Fruit fly (Drosophila melanogaster) Kc167 (cell line): ENCODE measurements around the gene CG12998.

Experiments
- Myc ChIP-seq: fragments of >200 bp; optimal IDR thresholded peaks from 2 replicates; lab custom pipeline; 2017; ENCODE audit warnings: missing external identifiers
- Sin3A ChIP-seq: fragments of >200 bp; optimal IDR thresholded peaks from 2 replicates; lab custom pipeline; 2018; ENCODE audit warnings: missing external identifiers
- h ChIP-seq: fragments of >200 bp; optimal IDR thresholded peaks from 3 replicates; lab custom pipeline; 2018; ENCODE audit warnings: missing external identifiers
- insv ChIP-seq: fragments of >200 bp; optimal IDR thresholded peaks from 3 replicates; lab custom pipeline; 2018; ENCODE audit warnings: missing external identifiers
- psq ChIP-seq: fragments of >200 bp; optimal IDR thresholded peaks from 2 replicates; lab custom pipeline; 2017; ENCODE audit warnings: missing external identifiers
- ttk ChIP-seq: sonication (Bioruptor generic); optimal IDR thresholded peaks from 2 replicates; lab custom pipeline; 2017; ENCODE audit warnings: missing external identifiers

The CG12998 gene

dm6 chrX:17181264-17182198 lies 36.9 kb upstream of the CG12998 start:
- TF ChIP-seq ttk (lab: Kevin White, UChicago) (no peak), Myc (lab: Kevin White, UChicago) (no peak), h (lab: Kevin White, UChicago) (no peak), psq (lab: Kevin White, UChicago) (no peak), Sin3A (lab: Kevin White, UChicago) (no peak), insv (lab: Kevin White, UChicago) (no peak)

dm6 chrX:17183486-17183885 lies 35.0 kb upstream of the CG12998 start:
- TF ChIP-seq Sin3A (lab: Kevin White, UChicago) (no peak), psq (lab: Kevin White, UChicago) (no peak), Myc (lab: Kevin White, UChicago) (no peak), ttk (lab: Kevin White, UChicago) (no peak), h (lab: Kevin White, UChicago) (no peak), insv (lab: Kevin White, UChicago) (no peak)

dm6 chrX:17186432-17186831 lies 32.0 kb upstream of the CG12998 start:
- TF ChIP-seq insv (lab: Kevin White, UChicago) (no peak), ttk (lab: Kevin White, UChicago) (no peak), h (lab: Kevin White, UChicago) (no peak), Sin3A (lab: Kevin White, UChicago) (no peak), Myc (lab: Kevin White, UChicago) (no peak), psq (lab: Kevin White, UChicago) (no peak)

- TF ChIP-seq Sin3A (lab: Kevin White, UChicago): no peak
- no peak for TF ChIP-seq insv (lab: Kevin White, UChicago)
- no peak for TF ChIP-seq Myc (lab: Kevin White, UChicago)
These were observed 31.0 kb upstream of the CG12998 start for dm6 chrX:17187495-17187894.

- no peak for TF ChIP-seq psq (lab: Kevin White, UChicago)
These were observed 30.3 kb upstream of the CG12998 start for dm6 chrX:17188167-17188566.

dm6 chrX:17202498-17203162 lies 15.8 kb upstream of the CG12998 start, which contains the start of the genes TTLL1A and CG5070:
TTLL1A (minus strand) TSS chrX:17202598.
CG5070 (plus strand) TSS chrX:17203112.
- TF ChIP-seq ttk (lab: Kevin White, UChicago) (no peak), h (lab: Kevin White, UChicago) (no peak), Myc (lab: Kevin White, UChicago) (no peak), Sin3A (lab: Kevin White, UChicago) (no peak), psq (lab: Kevin White, UChicago) (no peak), insv (lab: Kevin White, UChicago) (no peak)

dm6 chrX:17205028-17205427 lies 13.4 kb upstream of the CG12998 start:
- TF ChIP-seq ttk (lab: Kevin White, UChicago): no peak
- TF ChIP-seq Sin3A (lab: Kevin White, UChicago): no peak

dm6 chrX:17206046-17206445 lies 12.4 kb upstream of the CG12998 start, which contains the start of gene CG32564:
CG32564 (plus strand) TSS chrX:17206407.
- no peak for TF ChIP-seq ttk (lab: Kevin White, UChicago)
- no peak for TF ChIP-seq insv (lab: Kevin White, UChicago)
- TF ChIP-seq h (lab: Kevin White, UChicago): no peak
- no peak for TF ChIP-seq psq (lab: Kevin White, UChicago)
- no peak for TF ChIP-seq Sin3A (lab: Kevin White, UChicago)
- no peak for TF ChIP-seq Myc (lab: Kevin White, UChicago)

- TF ChIP-seq Myc (lab: Kevin White, UChicago): no peak
- TF ChIP-seq Sin3A (lab: Kevin White, UChicago): no peak
- no peak for TF ChIP-seq psq (lab: Kevin White, UChicago)
- TF ChIP-seq h (lab: Kevin White, UChicago): no peak
- TF ChIP-seq ttk (lab: Kevin White, UChicago): no peak
These were observed 10.5 kb upstream of the CG12998 start, which contains the start of gene CG32563 for dm6 chrX:17207865-17208486. CG32563 (plus strand) TSS chrX:17208436.

- TF ChIP-seq Sin3A (lab: Kevin White, UChicago): no peak
- TF ChIP-seq h (lab: Kevin White, UChicago): no peak
- TF ChIP-seq Myc (lab: Kevin White, UChicago): no peak
- TF ChIP-seq ttk (lab: Kevin White, UChicago): no peak
- TF ChIP-seq insv (lab: Kevin White, UChicago): no peak
- TF ChIP-seq psq (lab: Kevin White, UChicago): no peak
These were observed 8.6 kb upstream of the CG12998 start, which contains the start of gene CG12995 for dm6 chrX:17209897-17210296. CG12995 (minus strand) TSS chrX:17209997.

dm6 chrX:17212007-17212406 lies 6.5 kb upstream of the CG12998 start, which contains the start of gene CG18258:
CG18258 (plus strand) TSS chrX:17212307.
- no peak for TF ChIP-seq h (lab: Kevin White, UChicago)
- no peak for TF ChIP-seq psq (lab: Kevin White, UChicago)
- TF ChIP-seq ttk (lab: Kevin White, UChicago): no peak
- TF ChIP-seq Sin3A (lab: Kevin White, UChicago): no peak
- no peak for TF ChIP-seq insv (lab: Kevin White, UChicago)
- TF ChIP-seq Myc (lab: Kevin White, UChicago): no peak
